Fruit fly (Drosophila melanogaster) whole organism, embryonic: Measurements from ENCODE around the gene CG4730.

Experiments
- ATbp ChIP-seq: fragments of 200-800 bp; sonication (Bioruptor generic); optimal IDR thresholded peaks from 2 replicates; lab custom pipeline; 2017; ENCODE audit warnings: missing biosample characterization, mild to moderate bottlenecking, missing genetic modification characterization, missing genetic modification reagents
- Ada2b ChIP-seq: fragments of 200-800 bp; sonication (Bioruptor generic); IDR thresholded peaks from 2 replicates; pipeline ENCODE4 v1.3.6; 2022; ENCODE audit warnings: missing biosample characterization, missing genetic modification characterization
- Atf-2 ChIP-seq: fragments of 200-800 bp; sonication (Bioruptor generic); optimal IDR thresholded peaks from 2 replicates; lab custom pipeline; 2016; ENCODE audit warnings: missing biosample characterization, missing genetic modification characterization
- Atf6 ChIP-seq: fragments of 200-800 bp; sonication (Bioruptor generic); IDR thresholded peaks from 2 replicates; pipeline ENCODE4 v1.3.6; 2022; ENCODE audit warnings: missing biosample characterization, missing genetic modification characterization
- CG10274 ChIP-seq: fragments of 200-800 bp; sonication (Bioruptor generic); optimal IDR thresholded peaks from 3 replicates; lab custom pipeline; 2017; ENCODE audit warnings: missing biosample characterization, mild to moderate bottlenecking, missing genetic modification characterization
- CG10431 ChIP-seq: fragments of 200-800 bp; sonication (Bioruptor generic); optimal IDR thresholded peaks from 3 replicates; lab custom pipeline; 2018; ENCODE audit warnings: missing biosample characterization, mild to moderate bottlenecking, missing genetic modification characterization
- CG11247 ChIP-seq: fragments of 200-800 bp; sonication (Bioruptor generic); IDR thresholded peaks from 2 replicates; pipeline ENCODE4 v1.3.6; 2022; ENCODE audit warnings: missing biosample characterization, missing genetic modification characterization
- CG1233 ChIP-seq: fragments of 200-800 bp; sonication (Bioruptor generic); optimal IDR thresholded peaks from 4 replicates; lab custom pipeline; 2018; ENCODE audit warnings: missing biosample characterization, mild to moderate bottlenecking, missing genetic modification characterization
- CG12769 ChIP-seq: fragments of 200-800 bp; sonication (Bioruptor generic); optimal IDR thresholded peaks from 2 replicates; lab custom pipeline; 2019; ENCODE audit warnings: missing biosample characterization, mild to moderate bottlenecking, missing genetic modification characterization, moderate library complexity
- CG12942 ChIP-seq: fragments of 200-800 bp; sonication (Bioruptor generic); optimal IDR thresholded peaks from 3 replicates; lab custom pipeline; 2016; ENCODE audit warnings: missing biosample characterization, missing genetic modification characterization
- CG13123 ChIP-seq: fragments of 200-800 bp; sonication (Bioruptor generic); optimal IDR thresholded peaks from 2 replicates; lab custom pipeline; 2016; ENCODE audit warnings: missing biosample characterization, missing genetic modification characterization
- CG13296 ChIP-seq: fragments of 200-800 bp; sonication (Bioruptor generic); optimal IDR thresholded peaks from 3 replicates; lab custom pipeline; 2018; ENCODE audit warnings: missing biosample characterization, mild to moderate bottlenecking, missing genetic modification characterization
- CG13424 ChIP-seq: fragments of 200-800 bp; sonication (Bioruptor generic); optimal IDR thresholded peaks from 2 replicates; lab custom pipeline; 2019; ENCODE audit warnings: missing biosample characterization, mild to moderate bottlenecking, missing genetic modification characterization, moderate library complexity
- CG18262 ChIP-seq: fragments of 200-800 bp; optimal IDR thresholded peaks from 3 replicates; lab custom pipeline; 2019; ENCODE audit warnings: missing biosample characterization, mild to moderate bottlenecking, missing genetic modification characterization, moderate library complexity
- CG2678 ChIP-seq: fragments of 200-800 bp; sonication (Bioruptor generic); optimal IDR thresholded peaks from 3 replicates; lab custom pipeline; 2019; ENCODE audit warnings: missing biosample characterization, mild to moderate bottlenecking, missing genetic modification characterization, moderate library complexity
- CG30020 ChIP-seq: fragments of 200-800 bp; optimal IDR thresholded peaks from 2 replicates; lab custom pipeline; 2019; ENCODE audit warnings: missing biosample characterization, mild to moderate bottlenecking, missing genetic modification characterization, moderate library complexity
- CG34224 ChIP-seq: fragments of 200-800 bp; sonication (Bioruptor generic); IDR thresholded peaks from 3 replicates; pipeline ENCODE4 v1.3.6; 2022; ENCODE audit warnings: missing biosample characterization, missing genetic modification characterization; ENCODE audit not compliant: partially characterized antibody
- CG4730 ChIP-seq: fragments of 200-800 bp; sonication (Bioruptor generic); IDR thresholded peaks from 2 replicates; pipeline ENCODE4 v1.3.6; 2022; ENCODE audit warnings: missing biosample characterization, missing genetic modification characterization
- CG5180 ChIP-seq: fragments of 200-800 bp; sonication (Bioruptor generic); optimal IDR thresholded peaks from 3 replicates; lab custom pipeline; 2017; ENCODE audit warnings: missing biosample characterization, missing genetic modification characterization, mild to moderate bottlenecking, moderate library complexity, missing genetic modification reagents
- CG6654 ChIP-seq: fragments of 200-800 bp; sonication (Bioruptor generic); optimal IDR thresholded peaks from 2 replicates; lab custom pipeline; 2017; ENCODE audit warnings: missing biosample characterization, mild to moderate bottlenecking, missing genetic modification characterization
- CG7271 ChIP-seq: fragments of 200-800 bp; sonication (Bioruptor generic); optimal IDR thresholded peaks from 2 replicates; lab custom pipeline; 2018; ENCODE audit warnings: missing biosample characterization, mild to moderate bottlenecking, missing genetic modification characterization, moderate library complexity
- CG7372 ChIP-seq: fragments of 200-800 bp; sonication (Bioruptor generic); IDR thresholded peaks from 2 replicates; pipeline ENCODE4 v1.3.6; 2022; ENCODE audit warnings: missing biosample characterization, missing genetic modification characterization
- CG7786 ChIP-seq: fragments of 200-800 bp; sonication (Bioruptor generic); optimal IDR thresholded peaks from 2 replicates; lab custom pipeline; 2016; ENCODE audit warnings: missing biosample characterization, missing genetic modification characterization
- Dad ChIP-seq: fragments of 200-800 bp; sonication (Bioruptor generic); optimal IDR thresholded peaks from 3 replicates; lab custom pipeline; 2016; ENCODE audit warnings: missing biosample characterization, missing genetic modification characterization
- E2f2 ChIP-seq: fragments of 200-800 bp; sonication (Bioruptor generic); IDR thresholded peaks from 2 replicates; pipeline ENCODE4 v1.3.6; 2022; ENCODE audit warnings: missing biosample characterization, missing genetic modification characterization
- Kr ChIP-seq: fragments of 200-800 bp; sonication (Bioruptor generic); optimal IDR thresholded peaks from 2 replicates; lab custom pipeline; 2017; ENCODE audit warnings: missing biosample characterization, mild to moderate bottlenecking, missing genetic modification characterization
- Lpt ChIP-seq: fragments of >200 bp; optimal IDR thresholded peaks from 2 replicates; lab custom pipeline; 2018; ENCODE audit warnings: missing biosample characterization, missing genetic modification characterization
- Meics ChIP-seq: fragments of 200-800 bp; sonication (Bioruptor generic); optimal IDR thresholded peaks from 2 replicates; lab custom pipeline; 2017; ENCODE audit warnings: missing biosample characterization, mild to moderate bottlenecking, missing genetic modification characterization
- NK7.1 ChIP-seq: fragments of 200-800 bp; sonication (Bioruptor generic); optimal IDR thresholded peaks from 3 replicates; lab custom pipeline; 2016; ENCODE audit warnings: missing biosample characterization, missing genetic modification characterization
- Oaz ChIP-seq: fragments of 200-800 bp; sonication (Bioruptor generic); IDR thresholded peaks from 2 replicates; pipeline ENCODE4 v1.3.6; 2022; ENCODE audit warnings: missing biosample characterization, missing genetic modification characterization
- Optix ChIP-seq: fragments of 200-800 bp; sonication (Bioruptor generic); IDR thresholded peaks from 3 replicates; pipeline ENCODE4 v1.3.6; 2022; ENCODE audit warnings: missing biosample characterization, missing genetic modification characterization
- Ravus ChIP-seq: fragments of 200-800 bp; sonication (Bioruptor generic); IDR thresholded peaks from 2 replicates; pipeline ENCODE4 v1.3.6; 2022; ENCODE audit warnings: missing biosample characterization, missing genetic modification characterization
- Usf ChIP-seq: fragments of 200-800 bp; sonication (Bioruptor generic); optimal IDR thresholded peaks from 2 replicates; lab custom pipeline; 2017; ENCODE audit warnings: missing genotype, missing biosample characterization, missing genetic modification characterization
- ab ChIP-seq: fragments of 200-800 bp; sonication (Bioruptor generic); optimal IDR thresholded peaks from 2 replicates; lab custom pipeline; 2016; ENCODE audit warnings: missing biosample characterization, missing genetic modification characterization
- amos ChIP-seq: fragments of 200-800 bp; sonication (Bioruptor generic); IDR thresholded peaks from 2 replicates; pipeline ENCODE4 v1.3.6; 2022; ENCODE audit warnings: missing biosample characterization, missing genetic modification characterization; ENCODE audit not compliant: partially characterized antibody
- ase ChIP-seq: fragments of 200-800 bp; sonication (Bioruptor generic); IDR thresholded peaks from 3 replicates; pipeline ENCODE4 v1.3.6; 2022; ENCODE audit warnings: missing biosample characterization, missing genetic modification characterization
- bbx ChIP-seq: fragments of 200-800 bp; sonication (Bioruptor generic); IDR thresholded peaks from 2 replicates; pipeline ENCODE4 v1.3.6; 2022; ENCODE audit warnings: missing biosample characterization, missing genetic modification characterization; ENCODE audit not compliant: partially characterized antibody
- btn ChIP-seq: fragments of 200-800 bp; sonication (Bioruptor generic); optimal IDR thresholded peaks from 2 replicates; lab custom pipeline; 2016; ENCODE audit warnings: missing biosample characterization, missing genetic modification characterization
- cad ChIP-seq: fragments of >200 bp; optimal IDR thresholded peaks from 2 replicates; lab custom pipeline; 2017; ENCODE audit warnings: missing biosample characterization, missing genetic modification characterization
- da ChIP-seq: fragments of 200-800 bp; sonication (Bioruptor generic); optimal IDR thresholded peaks from 2 replicates; lab custom pipeline; 2016; ENCODE audit warnings: missing biosample characterization, missing genetic modification characterization
- ftz-f1 ChIP-seq: fragments of 200-800 bp; sonication (Bioruptor generic); optimal IDR thresholded peaks from 2 replicates; lab custom pipeline; 2016; ENCODE audit warnings: missing biosample characterization, missing genetic modification characterization
- gsb ChIP-seq: fragments of 200-800 bp; sonication (Bioruptor generic); IDR thresholded peaks from 2 replicates; pipeline ENCODE4 v1.3.6; 2022; ENCODE audit warnings: missing biosample characterization, missing genetic modification characterization
- org-1 ChIP-seq: fragments of 200-800 bp; sonication (Bioruptor generic); optimal IDR thresholded peaks from 2 replicates; lab custom pipeline; 2017; ENCODE audit warnings: missing biosample characterization, missing genetic modification characterization
- pho ChIP-seq: fragments of 200-800 bp; sonication (Bioruptor generic); optimal IDR thresholded peaks from 2 replicates; lab custom pipeline; 2016; ENCODE audit warnings: missing biosample characterization, missing genetic modification characterization
- scrt ChIP-seq: fragments of 200-800 bp; sonication (Bioruptor generic); optimal IDR thresholded peaks from 2 replicates; lab custom pipeline; 2018; ENCODE audit warnings: missing biosample characterization, mild to moderate bottlenecking, missing genetic modification characterization, moderate library complexity
- sima ChIP-seq: fragments of 200-800 bp; sonication (Bioruptor generic); optimal IDR thresholded peaks from 2 replicates; lab custom pipeline; 2016; ENCODE audit warnings: missing biosample characterization, missing genetic modification characterization
- so ChIP-seq: fragments of 200-800 bp; sonication (Bioruptor generic); IDR thresholded peaks from 3 replicates; pipeline ENCODE4 v1.3.6; 2022; ENCODE audit warnings: missing biosample characterization, missing genetic modification characterization
- sob ChIP-seq: fragments of 200-800 bp; sonication (Bioruptor generic); IDR thresholded peaks from 2 replicates; pipeline ENCODE4 v1.3.6; 2022; ENCODE audit warnings: missing biosample characterization, missing genetic modification characterization
- tin ChIP-seq: fragments of 200-800 bp; sonication (Bioruptor generic); optimal IDR thresholded peaks from 3 replicates; lab custom pipeline; 2016; ENCODE audit warnings: missing biosample characterization, missing genetic modification characterization
- tx ChIP-seq: fragments of 200-800 bp; sonication (Bioruptor generic); optimal IDR thresholded peaks from 2 replicates; lab custom pipeline; 2016; ENCODE audit warnings: missing biosample characterization, missing genetic modification characterization
- zf30C ChIP-seq: fragments of 200-800 bp; sonication (Bioruptor generic); optimal IDR thresholded peaks from 3 replicates; lab custom pipeline; 2018; ENCODE audit warnings: missing biosample characterization, mild to moderate bottlenecking, missing genetic modification characterization

Gene CG4730

DNA sequence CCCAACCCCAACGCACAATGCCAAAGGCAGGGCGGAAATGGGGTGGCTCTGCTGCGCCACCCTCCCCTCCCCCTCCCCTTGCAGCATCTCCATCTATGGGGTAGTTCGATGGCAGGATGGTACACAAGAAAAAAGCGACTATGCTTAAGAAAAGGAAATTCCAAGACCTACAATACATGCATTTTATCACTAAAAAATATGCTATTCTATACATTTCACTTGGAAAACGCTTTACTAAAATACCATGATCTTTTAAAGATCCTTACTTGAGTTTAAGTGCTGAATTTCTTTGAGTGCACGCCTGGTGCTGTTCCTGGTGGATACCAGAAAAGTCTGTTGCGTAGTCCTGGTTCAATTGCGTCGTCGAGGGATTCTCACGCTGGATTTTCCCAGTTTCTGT lies 47.4 kb downstream of the CG4730 start (continued):
- TF ChIP-seq CG6654 (peak; percentile 20), zf30C (GFP tag; lab: Kevin White, UChicago) (peak; percentile 77), CG10274 (GFP tag; lab: Kevin White, UChicago) (no peak), ab (GFP tag; lab: Kevin White, UChicago) (peak; percentile 29), scrt (GFP tag; lab: Kevin White, UChicago) (peak; percentile 59), Atf-2 (GFP tag; lab: Kevin White, UChicago) (peak; percentile 26), CG11247 (GFP tag; lab: Robert Waterston, UW) (peak; percentile 49; the same call in 1 of the 2 replicates), pho (peak; percentile 58), tx (GFP tag; lab: Kevin White, UChicago) (peak; percentile 46), amos (no peak), Ada2b (peak; percentile 79), CG7786 (GFP tag; lab: Kevin White, UChicago) (peak; percentile 70), CG7271 (tag; lab: Kevin White, UChicago) (no peak), CG12942 (GFP tag; lab: Kevin White, UChicago) (no peak), so (peak; percentile 69; the same call in 1 of the 3 replicates), ftz-f1 (GFP tag; lab: Kevin White, UChicago) (no peak), tin (peak; percentile 66), gsb (peak; percentile 49; the same call in 1 of the 2 replicates), CG4730 (GFP tag; lab: Robert Waterston, UW) (peak; percentile 53), cad (GFP tag; lab: Kevin White, UChicago) (no peak), CG13296 (GFP tag; lab: Kevin White, UChicago) (peak; percentile 56), ase (GFP tag; lab: Robert Waterston, UW) (peak; percentile 54; the same call in 1 of the 3 replicates), CG12769 (peak; percentile 37), Atf6 (0 out of 2 replicates have a peak, but pooled peaks have one; percentile 9), ATbp (GFP tag; lab: Kevin White, UChicago) (peak; percentile 72), Optix (GFP tag; lab: Robert Waterston, UW) (peak; percentile 55; the same call in 2 of the 3 replicates), NK7.1 (GFP tag; lab: Kevin White, UChicago) (peak; percentile 44), Ravus (GFP tag; lab: Robert Waterston, UW) (no peak; the same call in 1 of the 2 replicates), sob (GFP tag; lab: Robert Waterston, UW) (peak; percentile 72), org-1 (peak; percentile 62), Kr (no peak), CG7372 (0 out of 2 replicates have a peak, but pooled peaks have one; percentile 29), CG13424 (tag; lab: Kevin White, UChicago) (peak; percentile 73), E2f2 (no peak; the same call in 1 of the 2 replicates), sima (GFP tag; lab: Kevin White, UChicago) (peak; percentile 15), Oaz (GFP tag; lab: Robert Waterston, UW) (0 out of 2 replicates have a peak, but pooled peaks have one; percentile 11), btn (GFP tag; lab: Kevin White, UChicago) (peak; percentile 47), CG13123 (GFP tag; lab: Kevin White, UChicago) (peak; percentile 10), Usf (GFP tag; lab: Kevin White, UChicago) (no peak), Meics (GFP tag; lab: Kevin White, UChicago) (peak; percentile 62), CG10431 (GFP tag; lab: Kevin White, UChicago) (peak; percentile 23), da (GFP tag; lab: Kevin White, UChicago) (no peak), CG2678 (tag; lab: Kevin White, UChicago) (peak; percentile 78), CG18262 (tag; lab: Kevin White, UChicago) (peak; percentile 62), CG5180 (GFP tag; lab: Kevin White, UChicago) (peak; percentile 56), Lpt (no peak), CG34224 (GFP tag; lab: Robert Waterston, UW) (no peak), bbx (GFP tag; lab: Robert Waterston, UW) (no peak), Dad (peak; percentile 36), CG30020 (tag; lab: Kevin White, UChicago) (no peak), CG1233 (GFP tag; lab: Kevin White, UChicago) (peak; percentile 47)
